Fruit fly (Drosophila melanogaster) whole organism, embryonic: ENCODE data around the gene SrpRbeta.
A peak's percentile ranks its signal among the peaks of the same experiment; 100 is the strongest.

Experiments
- B-H1 ChIP-seq: fragments of 200-800 bp; sonication (Bioruptor generic); IDR thresholded peaks from 3 replicates; pipeline ENCODE4 v1.3.6; 2022; ENCODE audit warnings: missing biosample characterization, missing genetic modification characterization
- Bgb ChIP-seq: fragments of 200-800 bp; sonication (Bioruptor generic); IDR thresholded peaks from 2 replicates; pipeline ENCODE4 v1.3.6; 2022; ENCODE audit warnings: missing biosample characterization, missing genetic modification characterization; ENCODE audit not compliant: partially characterized antibody
- CG10274 ChIP-seq: fragments of 200-800 bp; sonication (Bioruptor generic); optimal IDR thresholded peaks from 3 replicates; lab custom pipeline; 2017; ENCODE audit warnings: missing biosample characterization, mild to moderate bottlenecking, missing genetic modification characterization
- CG10462 ChIP-seq: fragments of 200-800 bp; sonication (Bioruptor generic); optimal IDR thresholded peaks from 2 replicates; lab custom pipeline; 2016; ENCODE audit warnings: missing biosample characterization, missing genetic modification characterization
- CG10565 ChIP-seq: fragments of 200-800 bp; sonication (Bioruptor generic); optimal IDR thresholded peaks from 3 replicates; lab custom pipeline; 2016; ENCODE audit warnings: missing biosample characterization, mild to moderate bottlenecking, missing genetic modification characterization
- CG11504 ChIP-seq: fragments of 200-800 bp; sonication (Bioruptor generic); optimal IDR thresholded peaks from 3 replicates; lab custom pipeline; 2019; ENCODE audit warnings: missing biosample characterization, mild to moderate bottlenecking, missing genetic modification characterization, moderate library complexity
- CG13296 ChIP-seq: fragments of 200-800 bp; sonication (Bioruptor generic); optimal IDR thresholded peaks from 3 replicates; lab custom pipeline; 2018; ENCODE audit warnings: missing biosample characterization, mild to moderate bottlenecking, missing genetic modification characterization
- CG13775 ChIP-seq: fragments of 200-800 bp; sonication (Bioruptor generic); optimal IDR thresholded peaks from 3 replicates; lab custom pipeline; 2017; ENCODE audit warnings: missing biosample characterization, mild to moderate bottlenecking, missing genetic modification characterization
- CG1529 ChIP-seq: fragments of 200-800 bp; sonication (Bioruptor generic); optimal IDR thresholded peaks from 3 replicates; lab custom pipeline; 2018; ENCODE audit warnings: missing biosample characterization, missing genetic modification characterization
- CG15696 ChIP-seq: fragments of 200-800 bp; sonication (Bioruptor generic); optimal IDR thresholded peaks from 2 replicates; lab custom pipeline; 2019; ENCODE audit warnings: missing biosample characterization, mild to moderate bottlenecking, missing genetic modification characterization, moderate library complexity
- CG1647 ChIP-seq: fragments of 200-800 bp; sonication (Bioruptor generic); optimal IDR thresholded peaks from 3 replicates; lab custom pipeline; 2016; ENCODE audit warnings: missing biosample characterization, missing genetic modification characterization
- CG17829 ChIP-seq: fragments of 200-800 bp; optimal IDR thresholded peaks from 2 replicates; lab custom pipeline; 2019; ENCODE audit warnings: missing biosample characterization, mild to moderate bottlenecking, missing genetic modification characterization, moderate library complexity
- CG18619 ChIP-seq: fragments of 200-800 bp; sonication (Bioruptor generic); optimal IDR thresholded peaks from 3 replicates; lab custom pipeline; 2017; ENCODE audit warnings: missing biosample characterization, mild to moderate bottlenecking, missing genetic modification characterization
- CG2120 ChIP-seq: fragments of 200-800 bp; sonication (Bioruptor generic); optimal IDR thresholded peaks from 3 replicates; lab custom pipeline; 2016; ENCODE audit warnings: missing biosample characterization, missing genetic modification characterization
- CG2889 ChIP-seq: fragments of 200-800 bp; sonication (Bioruptor generic); IDR thresholded peaks from 3 replicates; pipeline ENCODE4 v1.3.6; 2022; ENCODE audit warnings: missing biosample characterization, missing genetic modification characterization
- CG31388 ChIP-seq: fragments of 200-800 bp; sonication (Bioruptor generic); optimal IDR thresholded peaks from 2 replicates; lab custom pipeline; 2016; ENCODE audit warnings: missing biosample characterization, missing genetic modification characterization
- CG43689 ChIP-seq: fragments of 200-800 bp; sonication (Bioruptor generic); IDR thresholded peaks from 2 replicates; pipeline ENCODE4 v1.3.6; 2022; ENCODE audit warnings: missing biosample characterization, missing genetic modification characterization
- CG4707 ChIP-seq: fragments of 200-800 bp; sonication (Bioruptor generic); optimal IDR thresholded peaks from 2 replicates; lab custom pipeline; 2018; ENCODE audit warnings: missing biosample characterization, mild to moderate bottlenecking, missing genetic modification characterization, moderate library complexity
- CG5180 ChIP-seq: fragments of 200-800 bp; sonication (Bioruptor generic); optimal IDR thresholded peaks from 3 replicates; lab custom pipeline; 2017; ENCODE audit warnings: missing biosample characterization, missing genetic modification characterization, mild to moderate bottlenecking, moderate library complexity, missing genetic modification reagents
- CG6813 ChIP-seq: fragments of 200-800 bp; sonication (Bioruptor generic); optimal IDR thresholded peaks from 2 replicates; lab custom pipeline; 2017; ENCODE audit warnings: missing biosample characterization, missing genetic modification characterization, mild to moderate bottlenecking, moderate library complexity, missing genetic modification reagents
- CG7357 ChIP-seq: fragments of 200-800 bp; sonication (Bioruptor generic); IDR thresholded peaks from 3 replicates; pipeline ENCODE4 v1.3.6; 2022; ENCODE audit warnings: missing biosample characterization, missing genetic modification characterization
- CrebB ChIP-seq: fragments of 200-800 bp; sonication (Bioruptor generic); optimal IDR thresholded peaks from 3 replicates; lab custom pipeline; 2018; ENCODE audit warnings: missing biosample characterization, mild to moderate bottlenecking, missing genetic modification characterization
- Dfd ChIP-seq, 2 experiments: fragments of >200 bp; optimal IDR thresholded peaks; 2 replicates each; lab custom pipeline; 2017; ENCODE audit warnings: missing biosample characterization in 2 of 2, missing genetic modification characterization in 2 of 2
- E2f2 ChIP-seq: fragments of 200-800 bp; sonication (Bioruptor generic); IDR thresholded peaks from 2 replicates; pipeline ENCODE4 v1.3.6; 2022; ENCODE audit warnings: missing biosample characterization, missing genetic modification characterization
- Ets65A ChIP-seq: fragments of 200-800 bp; sonication (Bioruptor generic); peaks from one replicate; lab custom pipeline; 2016; ENCODE audit warnings: missing biosample characterization, missing genetic modification characterization
- Fer2 ChIP-seq: fragments of 200-800 bp; sonication (Bioruptor generic); optimal IDR thresholded peaks from 2 replicates; lab custom pipeline; 2018; ENCODE audit warnings: missing biosample characterization, mild to moderate bottlenecking, missing genetic modification characterization, moderate library complexity
- Hmx ChIP-seq: fragments of 200-800 bp; sonication (Bioruptor generic); optimal IDR thresholded peaks from 2 replicates; lab custom pipeline; 2016; ENCODE audit warnings: missing biosample characterization, missing genetic modification characterization
- NfI ChIP-seq: fragments of 200-800 bp; sonication (Bioruptor generic); optimal IDR thresholded peaks from 3 replicates; lab custom pipeline; 2018; ENCODE audit warnings: missing biosample characterization, mild to moderate bottlenecking, missing genetic modification characterization, moderate library complexity
- PHDP ChIP-seq: fragments of 200-800 bp; sonication (Bioruptor generic); optimal IDR thresholded peaks from 3 replicates; lab custom pipeline; 2018; ENCODE audit warnings: missing biosample characterization, mild to moderate bottlenecking, missing genetic modification characterization, moderate library complexity
- Ptx1 ChIP-seq: fragments of 200-800 bp; sonication (Bioruptor generic); IDR thresholded peaks from 2 replicates; pipeline ENCODE4 v1.3.6; 2022; ENCODE audit warnings: missing biosample characterization, missing genetic modification characterization
- Sry-β ChIP-seq: fragments of 200-800 bp; sonication (Bioruptor generic); optimal IDR thresholded peaks from 2 replicates; lab custom pipeline; 2018; ENCODE audit warnings: missing biosample characterization, mild to moderate bottlenecking, missing genetic modification characterization, moderate library complexity
- Sry-δ ChIP-seq: fragments of 200-800 bp; sonication (Bioruptor generic); optimal IDR thresholded peaks from 2 replicates; lab custom pipeline; 2016; ENCODE audit warnings: missing biosample characterization, missing genetic modification characterization
- Xbp1 ChIP-seq: fragments of 200-800 bp; sonication (Bioruptor generic); optimal IDR thresholded peaks from 3 replicates; lab custom pipeline; 2016; ENCODE audit warnings: missing biosample characterization, mild to moderate bottlenecking, missing genetic modification characterization
- ac ChIP-seq: fragments of 200-800 bp; sonication (Bioruptor generic); optimal IDR thresholded peaks from 3 replicates; lab custom pipeline; 2017; ENCODE audit warnings: missing biosample characterization, mild to moderate bottlenecking, missing genetic modification characterization
- bbx ChIP-seq: fragments of 200-800 bp; sonication (Bioruptor generic); IDR thresholded peaks from 2 replicates; pipeline ENCODE4 v1.3.6; 2022; ENCODE audit warnings: missing biosample characterization, missing genetic modification characterization; ENCODE audit not compliant: partially characterized antibody
- ci ChIP-seq: fragments of 200-800 bp; sonication (Bioruptor generic); IDR thresholded peaks from 3 replicates; pipeline ENCODE4 v1.3.6; 2022; ENCODE audit warnings: missing biosample characterization, missing genetic modification characterization
- danr ChIP-seq: fragments of 200-800 bp; sonication (Bioruptor generic); IDR thresholded peaks from 2 replicates; pipeline ENCODE4 v1.3.6; 2022; ENCODE audit warnings: missing biosample characterization, missing genetic modification characterization
- disco-r ChIP-seq: fragments of 200-800 bp; sonication (Bioruptor generic); optimal IDR thresholded peaks from 2 replicates; lab custom pipeline; 2016; ENCODE audit warnings: missing biosample characterization, missing genetic modification characterization
- ems ChIP-seq: fragments of 200-800 bp; sonication (Bioruptor generic); optimal IDR thresholded peaks from 3 replicates; lab custom pipeline; 2016; ENCODE audit warnings: missing biosample characterization, missing genetic modification characterization
- eve ChIP-seq, 2 experiments: fragments of >200 bp; optimal IDR thresholded peaks; 2 replicates each; lab custom pipeline; 2017; ENCODE audit warnings: missing biosample characterization in 2 of 2, missing genetic modification characterization in 2 of 2
- fd102C ChIP-seq: fragments of 200-800 bp; sonication (Bioruptor generic); optimal IDR thresholded peaks from 2 replicates; lab custom pipeline; 2018; ENCODE audit warnings: missing biosample characterization, mild to moderate bottlenecking, missing genetic modification characterization, moderate library complexity
- her ChIP-seq: fragments of 200-800 bp; sonication (Bioruptor generic); optimal IDR thresholded peaks from 2 replicates; lab custom pipeline; 2016; ENCODE audit warnings: missing biosample characterization, missing genetic modification characterization
- inv ChIP-seq: fragments of 200-800 bp; sonication (Bioruptor generic); IDR thresholded peaks from 2 replicates; pipeline ENCODE4 v1.3.6; 2022; ENCODE audit warnings: missing biosample characterization, missing genetic modification characterization; ENCODE audit not compliant: partially characterized antibody
- onecut ChIP-seq: fragments of 200-800 bp; sonication (Bioruptor generic); IDR thresholded peaks from 2 replicates; pipeline ENCODE4 v1.3.6; 2022; ENCODE audit warnings: missing biosample characterization, missing genetic modification characterization
- pb ChIP-seq: fragments of 200-800 bp; sonication (Bioruptor generic); optimal IDR thresholded peaks from 3 replicates; lab custom pipeline; 2016; ENCODE audit warnings: missing biosample characterization, missing genetic modification characterization
- ro ChIP-seq: fragments of 200-800 bp; sonication (Bioruptor generic); IDR thresholded peaks from 2 replicates; pipeline ENCODE4 v1.3.6; 2022; ENCODE audit warnings: missing biosample characterization, missing genetic modification characterization
- salm ChIP-seq: fragments of 200-800 bp; sonication (Bioruptor generic); optimal IDR thresholded peaks from 2 replicates; lab custom pipeline; 2018; ENCODE audit warnings: missing biosample characterization, mild to moderate bottlenecking, missing genetic modification characterization
- scrt ChIP-seq: fragments of 200-800 bp; sonication (Bioruptor generic); optimal IDR thresholded peaks from 2 replicates; lab custom pipeline; 2018; ENCODE audit warnings: missing biosample characterization, mild to moderate bottlenecking, missing genetic modification characterization, moderate library complexity
- so ChIP-seq: fragments of 200-800 bp; sonication (Bioruptor generic); IDR thresholded peaks from 3 replicates; pipeline ENCODE4 v1.3.6; 2022; ENCODE audit warnings: missing biosample characterization, missing genetic modification characterization
- sr ChIP-seq: fragments of 200-800 bp; sonication (Bioruptor generic); IDR thresholded peaks from 3 replicates; pipeline ENCODE4 v1.3.6; 2022; ENCODE audit warnings: missing biosample characterization, missing genetic modification characterization
- toy ChIP-seq: fragments of 200-800 bp; sonication (Bioruptor generic); IDR thresholded peaks from 2 replicates; pipeline ENCODE4 v1.3.6; 2022; ENCODE audit warnings: missing biosample characterization, missing genetic modification characterization
- unc-4 ChIP-seq: fragments of 200-800 bp; sonication (Bioruptor generic); IDR thresholded peaks from 2 replicates; pipeline ENCODE4 v1.3.6; 2022; ENCODE audit warnings: missing biosample characterization, missing genetic modification characterization; ENCODE audit not compliant: partially characterized antibody

Gene SrpRbeta

DNA sequence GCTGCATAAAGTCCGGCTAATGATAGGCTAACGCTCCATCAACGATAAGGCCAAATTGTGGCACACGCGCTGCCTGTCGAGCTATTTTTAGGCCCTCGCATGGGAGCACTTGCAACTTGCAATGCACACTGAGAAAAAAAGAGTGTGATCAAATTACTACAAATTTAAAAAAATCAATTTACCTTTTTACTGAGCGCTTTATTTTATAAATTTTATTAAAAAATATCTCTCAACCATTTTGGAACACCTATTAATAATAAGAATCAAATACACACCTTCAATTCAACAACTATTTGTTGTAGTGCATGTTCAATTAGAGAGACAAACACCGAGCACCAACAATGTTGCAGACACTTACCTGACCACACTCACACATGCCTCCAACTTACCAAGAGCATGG, 45.5 kb upstream of the SrpRbeta start (continued):
- TF ChIP-seq Sry-δ (GFP tag; lab: Kevin White, UChicago), result no peak
- TF ChIP-seq B-H1 (GFP tag; lab: Robert Waterston, UW), result peak; percentile 13; the same call in 2 of the 3 replicates
- TF ChIP-seq CG10274 (GFP tag; lab: Kevin White, UChicago), result no peak
- TF ChIP-seq unc-4 (GFP tag; lab: Robert Waterston, UW), result no peak
- peak; percentile 88 for TF ChIP-seq ci (GFP tag; lab: Robert Waterston, UW)
- TF ChIP-seq fd102C (GFP tag; lab: Kevin White, UChicago), result no peak
- TF ChIP-seq Sry-β (GFP tag; lab: Kevin White, UChicago), result no peak
- TF ChIP-seq CG13296, result no peak
- TF ChIP-seq Dfd (GFP tag; optimal IDR thresholded peaks at IDR 0.05; lab: Kevin White, UChicago), result no peak
- no peak for TF ChIP-seq CG18619 (GFP tag; lab: Kevin White, UChicago)
- peak; percentile 12 for TF ChIP-seq Ptx1
- TF ChIP-seq ems (GFP tag; lab: Kevin White, UChicago), result no peak
- no peak for TF ChIP-seq bbx
- no peak for TF ChIP-seq CG1529
- no peak for TF ChIP-seq disco-r
- TF ChIP-seq danr (GFP tag; lab: Robert Waterston, UW), result no peak
- no peak for TF ChIP-seq CG31388 (GFP tag; lab: Kevin White, UChicago)
- TF ChIP-seq eve (GFP tag; optimal IDR thresholded peaks at IDR 0.05; lab: Kevin White, UChicago), result no peak
- no peak for TF ChIP-seq pb (GFP tag; lab: Kevin White, UChicago)
- TF ChIP-seq scrt, result no peak
- TF ChIP-seq CG15696 (tag; lab: Kevin White, UChicago), result peak; percentile 45
- no peak for TF ChIP-seq CG2120 (GFP tag; lab: Kevin White, UChicago)
- TF ChIP-seq CG10565 (GFP tag; lab: Kevin White, UChicago), result no peak
- no peak for TF ChIP-seq Bgb (GFP tag; lab: Robert Waterston, UW)
- no peak for TF ChIP-seq toy (GFP tag; lab: Robert Waterston, UW)
- no peak for TF ChIP-seq CG7357 (GFP tag; lab: Robert Waterston, UW)
- no peak for TF ChIP-seq PHDP
- no peak for TF ChIP-seq CG13775 (GFP tag; lab: Kevin White, UChicago)
- TF ChIP-seq CG6813 (GFP tag; lab: Kevin White, UChicago), result no peak
- no peak for TF ChIP-seq Hmx (GFP tag; lab: Kevin White, UChicago)
- TF ChIP-seq CG43689 (GFP tag; lab: Robert Waterston, UW), result no peak
- TF ChIP-seq so, result no peak; the same call in 2 of the 3 replicates
- no peak for TF ChIP-seq Fer2 (tag; lab: Kevin White, UChicago)
- no peak for TF ChIP-seq CG4707 (GFP tag; lab: Kevin White, UChicago)
- no peak for TF ChIP-seq inv (GFP tag; lab: Robert Waterston, UW)
- TF ChIP-seq CG1647, result no peak
- TF ChIP-seq ro (GFP tag; lab: Robert Waterston, UW), result no peak
- no peak for TF ChIP-seq her (GFP tag; lab: Kevin White, UChicago)
- TF ChIP-seq ac (GFP tag; lab: Kevin White, UChicago), result no peak
- peak; percentile 96 for TF ChIP-seq CG11504 (tag; lab: Kevin White, UChicago)
- no peak for TF ChIP-seq CG17829 (tag; lab: Kevin White, UChicago)
- TF ChIP-seq sr, result 0 out of 3 replicates have a peak, but pooled peaks have one; percentile 17
- no peak for TF ChIP-seq CG5180 (GFP tag; lab: Kevin White, UChicago)
- TF ChIP-seq Ets65A (GFP tag; lab: Kevin White, UChicago), result peak; percentile 92
- no peak for TF ChIP-seq salm (tag; lab: Kevin White, UChicago)
- TF ChIP-seq CrebB (tag; lab: Kevin White, UChicago), result no peak
- TF ChIP-seq CG2889 (GFP tag; lab: Robert Waterston, UW), result 0 out of 3 replicates have a peak, but pooled peaks have one; percentile 37
- TF ChIP-seq onecut, result no peak; the same call in 1 of the 2 replicates
- no peak for TF ChIP-seq Xbp1
- TF ChIP-seq NfI (GFP tag; lab: Kevin White, UChicago), result no peak
- no peak for TF ChIP-seq CG10462 (GFP tag; lab: Kevin White, UChicago)
- no peak for TF ChIP-seq E2f2
